Fruit fly (Drosophila melanogaster) whole organism, embryonic: ENCODE results near the gene scu.

ENCODE experiments used
- BtbVII ChIP-seq: fragments of 200-800 bp; sonication (Bioruptor generic); optimal IDR thresholded peaks from 3 replicates; lab custom pipeline; 2017; ENCODE audit warnings: missing biosample characterization, mild to moderate bottlenecking, missing genetic modification characterization
- CG10565 ChIP-seq: fragments of 200-800 bp; sonication (Bioruptor generic); optimal IDR thresholded peaks from 3 replicates; lab custom pipeline; 2016; ENCODE audit warnings: missing biosample characterization, mild to moderate bottlenecking, missing genetic modification characterization
- CG12299 ChIP-seq: fragments of 200-800 bp; sonication (Bioruptor generic); optimal IDR thresholded peaks from 2 replicates; lab custom pipeline; 2018; ENCODE audit warnings: missing biosample characterization, mild to moderate bottlenecking, missing genetic modification characterization
- CG12391 ChIP-seq: fragments of 200-800 bp; sonication (Bioruptor generic); optimal IDR thresholded peaks from 3 replicates; lab custom pipeline; 2018; ENCODE audit warnings: missing biosample characterization, mild to moderate bottlenecking, missing genetic modification characterization, moderate library complexity
- CG13123 ChIP-seq: fragments of 200-800 bp; sonication (Bioruptor generic); optimal IDR thresholded peaks from 2 replicates; lab custom pipeline; 2016; ENCODE audit warnings: missing biosample characterization, missing genetic modification characterization
- CG14860 ChIP-seq: fragments of 200-800 bp; sonication (Bioruptor generic); IDR thresholded peaks from 3 replicates; pipeline ENCODE4 v1.3.6; 2022; ENCODE audit warnings: missing biosample characterization, missing genetic modification characterization; ENCODE audit not compliant: partially characterized antibody
- CG15514 ChIP-seq: fragments of 200-800 bp; sonication (Bioruptor generic); optimal IDR thresholded peaks from 3 replicates; lab custom pipeline; 2017; ENCODE audit warnings: missing biosample characterization, missing genetic modification characterization, mild to moderate bottlenecking, moderate library complexity, missing genetic modification reagents
- CG1603 ChIP-seq: fragments of 200-800 bp; sonication (Bioruptor generic); optimal IDR thresholded peaks from 2 replicates; lab custom pipeline; 2019; ENCODE audit warnings: missing biosample characterization, mild to moderate bottlenecking, missing genetic modification characterization, moderate library complexity
- CG1647 ChIP-seq: fragments of 200-800 bp; sonication (Bioruptor generic); optimal IDR thresholded peaks from 3 replicates; lab custom pipeline; 2016; ENCODE audit warnings: missing biosample characterization, missing genetic modification characterization
- CG17359 ChIP-seq: fragments of 200-800 bp; sonication (Bioruptor generic); optimal IDR thresholded peaks from 3 replicates; lab custom pipeline; 2018; ENCODE audit warnings: missing biosample characterization, mild to moderate bottlenecking, missing genetic modification characterization, moderate library complexity
- CG2199 ChIP-seq: fragments of 200-800 bp; sonication (Bioruptor generic); IDR thresholded peaks from 3 replicates; pipeline ENCODE4 v1.3.6; 2022; ENCODE audit warnings: missing biosample characterization, missing genetic modification characterization
- CG2678 ChIP-seq: fragments of 200-800 bp; sonication (Bioruptor generic); optimal IDR thresholded peaks from 3 replicates; lab custom pipeline; 2019; ENCODE audit warnings: missing biosample characterization, mild to moderate bottlenecking, missing genetic modification characterization, moderate library complexity
- CG31441 ChIP-seq: fragments of 200-800 bp; sonication (Bioruptor generic); IDR thresholded peaks from 2 replicates; pipeline ENCODE4 v1.3.6; 2022; ENCODE audit warnings: missing biosample characterization, missing genetic modification characterization
- CG32767 ChIP-seq: fragments of 200-800 bp; sonication (Bioruptor generic); IDR thresholded peaks from 2 replicates; pipeline ENCODE4 v1.3.6; 2022; ENCODE audit warnings: missing biosample characterization, missing genetic modification characterization
- CG33213 ChIP-seq: fragments of 200-800 bp; sonication (Bioruptor generic); optimal IDR thresholded peaks from 3 replicates; lab custom pipeline; 2016; ENCODE audit warnings: missing biosample characterization, missing genetic modification characterization
- CG4282 ChIP-seq: fragments of 200-800 bp; sonication (Bioruptor generic); optimal IDR thresholded peaks from 2 replicates; lab custom pipeline; 2016; ENCODE audit warnings: missing biosample characterization, missing genetic modification characterization
- CG4730 ChIP-seq: fragments of 200-800 bp; sonication (Bioruptor generic); IDR thresholded peaks from 2 replicates; pipeline ENCODE4 v1.3.6; 2022; ENCODE audit warnings: missing biosample characterization, missing genetic modification characterization
- CG6683 ChIP-seq: fragments of 200-800 bp; sonication (Bioruptor generic); optimal IDR thresholded peaks from 2 replicates; lab custom pipeline; 2017; ENCODE audit warnings: missing biosample characterization, mild to moderate bottlenecking, missing genetic modification characterization, missing genetic modification reagents
- CG6791 ChIP-seq: fragments of 200-800 bp; sonication (Bioruptor generic); IDR thresholded peaks from 3 replicates; pipeline ENCODE4 v1.3.6; 2022; ENCODE audit warnings: missing biosample characterization, missing genetic modification characterization; ENCODE audit not compliant: partially characterized antibody
- CG7745 ChIP-seq: fragments of 200-800 bp; sonication (Bioruptor generic); optimal IDR thresholded peaks from 2 replicates; lab custom pipeline; 2018; ENCODE audit warnings: missing biosample characterization, mild to moderate bottlenecking, missing genetic modification characterization, moderate library complexity
- CG7786 ChIP-seq: fragments of 200-800 bp; sonication (Bioruptor generic); optimal IDR thresholded peaks from 2 replicates; lab custom pipeline; 2016; ENCODE audit warnings: missing biosample characterization, missing genetic modification characterization
- CG8089 ChIP-seq: fragments of 200-800 bp; sonication (Bioruptor generic); optimal IDR thresholded peaks from 3 replicates; lab custom pipeline; 2016; ENCODE audit warnings: missing biosample characterization, missing genetic modification characterization
- CG8281 ChIP-seq: fragments of 200-800 bp; sonication (Bioruptor generic); optimal IDR thresholded peaks from 2 replicates; lab custom pipeline; 2018; ENCODE audit warnings: missing biosample characterization, mild to moderate bottlenecking, missing genetic modification characterization, moderate library complexity
- CG9437 ChIP-seq: fragments of 200-800 bp; sonication (Bioruptor generic); optimal IDR thresholded peaks from 2 replicates; lab custom pipeline; 2018; ENCODE audit warnings: missing biosample characterization, mild to moderate bottlenecking, missing genetic modification characterization
- Camta ChIP-seq: fragments of 200-800 bp; sonication (Bioruptor generic); optimal IDR thresholded peaks from 2 replicates; lab custom pipeline; 2016; ENCODE audit warnings: missing biosample characterization, missing genetic modification characterization
- CkIIα-i1 ChIP-seq: fragments of 200-800 bp; sonication (Bioruptor generic); IDR thresholded peaks from 2 replicates; pipeline ENCODE4 v1.3.6; 2022; ENCODE audit warnings: missing biosample characterization, missing genetic modification characterization
- Dad ChIP-seq: fragments of 200-800 bp; sonication (Bioruptor generic); optimal IDR thresholded peaks from 3 replicates; lab custom pipeline; 2016; ENCODE audit warnings: missing biosample characterization, missing genetic modification characterization
- Deaf1 ChIP-seq: fragments of 200-800 bp; optimal IDR thresholded peaks from 3 replicates; lab custom pipeline; 2019; ENCODE audit warnings: missing biosample characterization, mild to moderate bottlenecking, missing genetic modification characterization, moderate library complexity
- E2f1 ChIP-seq: fragments of 200-800 bp; sonication (Bioruptor generic); IDR thresholded peaks from 2 replicates; pipeline ENCODE4 v1.3.6; 2022; ENCODE audit warnings: missing biosample characterization, missing genetic modification characterization
- Fer1 ChIP-seq: fragments of 200-800 bp; sonication (Bioruptor generic); optimal IDR thresholded peaks from 2 replicates; lab custom pipeline; 2017; ENCODE audit warnings: missing biosample characterization, mild to moderate bottlenecking, missing genetic modification characterization
- Hey ChIP-seq: fragments of 200-800 bp; sonication (Bioruptor generic); optimal IDR thresholded peaks from 3 replicates; lab custom pipeline; 2018; ENCODE audit warnings: missing biosample characterization, mild to moderate bottlenecking, missing genetic modification characterization
- MESR4 ChIP-seq: fragments of 200-800 bp; sonication (Bioruptor generic); optimal IDR thresholded peaks from 2 replicates; lab custom pipeline; 2018; ENCODE audit warnings: missing biosample characterization, mild to moderate bottlenecking, missing genetic modification characterization, moderate library complexity
- ase ChIP-seq: fragments of 200-800 bp; sonication (Bioruptor generic); IDR thresholded peaks from 3 replicates; pipeline ENCODE4 v1.3.6; 2022; ENCODE audit warnings: missing biosample characterization, missing genetic modification characterization
- ato ChIP-seq: fragments of 200-800 bp; sonication (Bioruptor generic); IDR thresholded peaks from 2 replicates; pipeline ENCODE4 v1.3.6; 2022; ENCODE audit warnings: missing biosample characterization, missing genetic modification characterization; ENCODE audit not compliant: partially characterized antibody
- btn ChIP-seq: fragments of 200-800 bp; sonication (Bioruptor generic); optimal IDR thresholded peaks from 2 replicates; lab custom pipeline; 2016; ENCODE audit warnings: missing biosample characterization, missing genetic modification characterization
- cad ChIP-seq: fragments of >200 bp; optimal IDR thresholded peaks from 2 replicates; lab custom pipeline; 2017; ENCODE audit warnings: missing biosample characterization, missing genetic modification characterization
- cwo ChIP-seq: fragments of 200-800 bp; sonication (Bioruptor generic); optimal IDR thresholded peaks from 3 replicates; lab custom pipeline; 2017; ENCODE audit warnings: missing biosample characterization, missing genetic modification characterization, mild to moderate bottlenecking, moderate library complexity, missing genetic modification reagents
- dpn ChIP-seq, 2 experiments: fragments of 200-800 bp; sonication (Bioruptor generic); optimal IDR thresholded peaks; 3 replicates each; lab custom pipeline; 2016; ENCODE audit warnings: missing biosample characterization in 2 of 2, missing genetic modification characterization in 2 of 2
- ewg ChIP-seq: fragments of 200-800 bp; sonication (Bioruptor generic); optimal IDR thresholded peaks from 3 replicates; lab custom pipeline; 2017; ENCODE audit warnings: mild to moderate bottlenecking, missing biosample characterization, missing genetic modification reagents, missing genetic modification characterization
- fd3F ChIP-seq: fragments of 200-800 bp; sonication (Bioruptor generic); optimal IDR thresholded peaks from 2 replicates; lab custom pipeline; 2018; ENCODE audit warnings: missing biosample characterization, mild to moderate bottlenecking, missing genetic modification characterization, moderate library complexity
- fd64A ChIP-seq: fragments of 200-800 bp; sonication (Bioruptor generic); optimal IDR thresholded peaks from 3 replicates; lab custom pipeline; 2018; ENCODE audit warnings: missing biosample characterization, mild to moderate bottlenecking, missing genetic modification characterization
- gce ChIP-seq: fragments of 200-800 bp; sonication (Bioruptor generic); IDR thresholded peaks from 3 replicates; pipeline ENCODE4 v1.3.6; 2022; ENCODE audit warnings: missing biosample characterization, missing genetic modification characterization
- jumu ChIP-seq: fragments of 200-800 bp; sonication (Bioruptor generic); optimal IDR thresholded peaks from 3 replicates; lab custom pipeline; 2016; ENCODE audit warnings: missing biosample characterization, missing genetic modification characterization
- klu ChIP-seq: fragments of 200-800 bp; sonication (Bioruptor generic); IDR thresholded peaks from 2 replicates; pipeline ENCODE4 v1.3.6; 2022; ENCODE audit warnings: missing biosample characterization, missing genetic modification characterization
- knrl ChIP-seq: fragments of 200-800 bp; sonication (Bioruptor generic); IDR thresholded peaks from 3 replicates; pipeline ENCODE4 v1.3.6; 2022; ENCODE audit warnings: missing biosample characterization, missing genetic modification characterization; ENCODE audit not compliant: partially characterized antibody
- odd ChIP-seq: fragments of 200-800 bp; sonication (Bioruptor generic); optimal IDR thresholded peaks from 2 replicates; lab custom pipeline; 2017; ENCODE audit warnings: missing biosample characterization, mild to moderate bottlenecking, missing genetic modification characterization
- slbo ChIP-seq: fragments of 200-800 bp; sonication (Bioruptor generic); IDR thresholded peaks from 2 replicates; pipeline ENCODE4 v1.3.6; 2022; ENCODE audit warnings: missing biosample characterization, missing genetic modification characterization
- slp2 ChIP-seq: fragments of 200-800 bp; sonication (Bioruptor generic); optimal IDR thresholded peaks from 2 replicates; lab custom pipeline; 2016; ENCODE audit warnings: missing biosample characterization, missing genetic modification characterization
- so ChIP-seq: fragments of 200-800 bp; sonication (Bioruptor generic); IDR thresholded peaks from 3 replicates; pipeline ENCODE4 v1.3.6; 2022; ENCODE audit warnings: missing biosample characterization, missing genetic modification characterization
- zfh2 ChIP-seq: fragments of 200-800 bp; sonication (Bioruptor generic); optimal IDR thresholded peaks from 2 replicates; lab custom pipeline; 2016; ENCODE audit warnings: missing biosample characterization, missing genetic modification characterization

scu gene

dm6 chrX:18092810-18093222, 1.8 kb downstream of the scu start, which contains the start of gene RhoGAP16F (continued):
- TF ChIP-seq zfh2 (GFP tag; lab: Kevin White, UChicago) (peak; percentile 79), CG14860 (GFP tag; lab: Robert Waterston, UW) (no peak), CG6683 (GFP tag; lab: Kevin White, UChicago) (peak; percentile 55), CG9437 (GFP tag; lab: Kevin White, UChicago) (peak; percentile 63), CG10565 (GFP tag; lab: Kevin White, UChicago) (peak; percentile 9), CG13123 (GFP tag; lab: Kevin White, UChicago) (peak; percentile 50), cwo (GFP tag; lab: Kevin White, UChicago) (peak; percentile 73), cad (GFP tag; lab: Kevin White, UChicago) (no peak), CG1603 (tag; lab: Kevin White, UChicago) (peak; percentile 77), jumu (GFP tag; lab: Kevin White, UChicago) (peak; percentile 67), fd3F (GFP tag; lab: Kevin White, UChicago) (peak; percentile 69), CG31441 (GFP tag; lab: Robert Waterston, UW) (peak; percentile 80), CG6791 (GFP tag; lab: Robert Waterston, UW) (no peak), CG7745 (tag; lab: Kevin White, UChicago) (no peak), CG8089 (peak; percentile 48), CG2199 (GFP tag; lab: Robert Waterston, UW) (0 out of 3 replicates have a peak, but pooled peaks have one; percentile 34), CG12391 (tag; lab: Kevin White, UChicago) (peak; percentile 89), CG12299 (tag; lab: Kevin White, UChicago) (peak; percentile 53), odd (GFP tag; lab: Kevin White, UChicago) (peak; percentile 64), Dad (peak; percentile 74), ewg (GFP tag; lab: Kevin White, UChicago) (peak; percentile 71), CG2678 (tag; lab: Kevin White, UChicago) (peak; percentile 88), btn (GFP tag; lab: Kevin White, UChicago) (no peak), CG4730 (GFP tag; lab: Robert Waterston, UW) (peak; percentile 70), CG1647 (peak; percentile 68), Hey (tag; lab: Kevin White, UChicago) (no peak), so (GFP tag; lab: Robert Waterston, UW) (peak; percentile 73; the same call in 1 of the 3 replicates), slp2 (GFP tag; lab: Kevin White, UChicago) (peak; percentile 63), Deaf1 (peak; percentile 54), klu (GFP tag; lab: Robert Waterston, UW) (peak; percentile 78), slbo (GFP tag; lab: Robert Waterston, UW) (peak; percentile 92), CG33213 (peak; percentile 59), gce (GFP tag; lab: Robert Waterston, UW) (no peak; the same call in 2 of the 3 replicates), Fer1 (GFP tag; lab: Kevin White, UChicago) (peak; percentile 79), BtbVII (GFP tag; lab: Kevin White, UChicago) (peak; percentile 71), CkIIα-i1 (GFP tag; lab: Robert Waterston, UW) (peak; percentile 32; the same call in 1 of the 2 replicates), Camta (GFP tag; lab: Kevin White, UChicago) (peak; percentile 51), ato (GFP tag; lab: Robert Waterston, UW) (no peak), dpn (GFP tag; optimal IDR thresholded peaks at IDR 0.05; lab: Kevin White, UChicago) (peak; percentile 77 to 88), CG17359 (tag; lab: Kevin White, UChicago) (peak; percentile 85), fd64A (GFP tag; lab: Kevin White, UChicago) (peak; percentile 17), CG32767 (GFP tag; lab: Robert Waterston, UW) (peak; percentile 36; the same call in 1 of the 2 replicates), CG15514 (GFP tag; lab: Kevin White, UChicago) (peak; percentile 69), CG7786 (peak; percentile 62), knrl (peak; percentile 7; the same call in 1 of the 3 replicates), CG8281 (tag; lab: Kevin White, UChicago) (peak; percentile 35), ase (GFP tag; lab: Robert Waterston, UW) (peak; percentile 49; the same call in 2 of the 3 replicates), E2f1 (peak; percentile 78), MESR4 (GFP tag; lab: Kevin White, UChicago) (peak; percentile 3), CG4282 (GFP tag; lab: Kevin White, UChicago) (peak; percentile 16)
